Worm (Caenorhabditis elegans): ENCODE data around the gene C06C6.7.

DNA sequence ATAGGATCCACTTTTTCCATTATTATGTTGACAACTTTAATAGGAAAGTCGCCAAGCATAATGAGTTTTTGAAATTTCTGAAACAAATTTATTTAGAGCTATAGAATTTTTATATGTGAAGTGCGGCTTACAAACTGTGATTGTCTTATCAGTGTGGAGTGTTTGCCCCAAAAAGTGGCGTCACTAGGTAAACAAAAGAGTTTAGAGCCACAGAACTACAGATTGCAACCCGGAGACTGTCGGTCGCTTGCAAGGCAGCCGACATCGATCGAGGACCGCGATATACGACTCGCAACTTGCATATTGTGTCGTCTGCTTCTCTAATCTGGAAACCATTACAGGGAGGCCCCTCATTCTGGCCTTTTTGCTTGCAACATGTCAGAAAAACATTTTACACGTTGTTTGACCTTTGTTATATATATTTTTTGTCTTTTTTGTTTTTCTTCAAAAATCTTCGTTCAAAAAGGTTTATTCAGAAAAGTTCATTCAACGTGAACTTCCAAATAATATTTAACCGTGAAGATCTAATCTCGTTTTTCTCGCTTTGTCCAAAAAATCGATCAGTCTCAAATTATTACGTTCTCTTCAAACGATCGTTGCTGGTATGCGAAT is 9.1 kb upstream of the C06C6.7 start, which contains the start of the genes fbxa-99 and F36G9.13:
- no peak for TF ChIP-seq tbx-2 (tag; optimal IDR thresholded peaks at IDR 0.05)
- TF ChIP-seq nhr-11 (tag; optimal IDR thresholded peaks at IDR 0.05): no peak
- no peak for TF ChIP-seq pqm-1 (tag; optimal IDR thresholded peaks at IDR 0.05)
- no peak for TF ChIP-seq hlh-13 (GFP tag; optimal IDR thresholded peaks at IDR 0.05)
- TF ChIP-seq ttx-3 (tag; optimal IDR thresholded peaks at IDR 0.05): no peak
- no peak for TF ChIP-seq unc-55 (GFP tag; optimal IDR thresholded peaks at IDR 0.05)
- TF ChIP-seq unc-86 (tag; optimal IDR thresholded peaks at IDR 0.05): no peak
- no peak for TF ChIP-seq hlh-15 (tag; optimal IDR thresholded peaks at IDR 0.05)
- no peak for TF ChIP-seq dmd-4 (tag; optimal IDR thresholded peaks at IDR 0.05; ENCODE audit: borderline replicate concordance)
- no peak for TF ChIP-seq lim-6 (tag; optimal IDR thresholded peaks at IDR 0.05)
- TF ChIP-seq ama-1 (optimal IDR thresholded peaks at IDR 0.05): no peak
- no peak for TF ChIP-seq fkh-10 (GFP tag; optimal IDR thresholded peaks at IDR 0.05)
- TF ChIP-seq pag-3 (tag; optimal IDR thresholded peaks at IDR 0.05; ENCODE audit: borderline replicate concordance): no peak
- TF ChIP-seq ets-4 (tag; optimal IDR thresholded peaks at IDR 0.05): no peak

All from whole organism, late embryonic.